Worm (Caenorhabditis elegans) whole organism, early embryonic: Measurements from ENCODE around the gene T16H12.9.

Experiments used
- B0310.2 ChIP-seq: sonication (generic microtip); optimal IDR thresholded peaks from 2 replicates; lab custom pipeline; 2016; ENCODE audit warnings: mild to moderate bottlenecking, missing genetic modification characterization, missing compliant biosample characterization
- F13C5.2 ChIP-seq: sonication (generic microtip); optimal IDR thresholded peaks from 2 replicates; lab custom pipeline; 2017; ENCODE audit warnings: mild to moderate bottlenecking, missing genetic modification characterization, inconsistent platforms, missing compliant biosample characterization
- aly-1 ChIP-seq: sonication (generic microtip); optimal IDR thresholded peaks from 2 replicates; lab custom pipeline; 2016; ENCODE audit warnings: missing genetic modification characterization, missing compliant biosample characterization
- ama-1 ChIP-seq: fragments of 150-350 bp; optimal IDR thresholded peaks from 2 replicates; lab custom pipeline; 2014
- ceh-13 ChIP-seq: fragments of 200-800 bp; sonication (Bioruptor generic); optimal IDR thresholded peaks from 2 replicates; lab custom pipeline; 2018; ENCODE audit warnings: mild to moderate bottlenecking, missing genetic modification characterization, missing compliant biosample characterization
- ceh-36 ChIP-seq: sonication (generic microtip); optimal IDR thresholded peaks from 2 replicates; lab custom pipeline; 2016; ENCODE audit warnings: missing genetic modification characterization, inconsistent platforms, missing compliant biosample characterization
- ets-7 ChIP-seq: sonication (generic microtip); optimal IDR thresholded peaks from 2 replicates; lab custom pipeline; 2016; ENCODE audit warnings: missing genotype, missing genetic modification characterization, missing compliant biosample characterization
- flt-1 ChIP-seq: fragments of 200-800 bp; sonication (Bioruptor generic); IDR thresholded peaks from 2 replicates; pipeline ENCODE4 v1.3.6; 2022; ENCODE audit warnings: missing genetic modification characterization, missing compliant biosample characterization
- hmbx-1 ChIP-seq: sonication (generic microtip); optimal IDR thresholded peaks from 2 replicates; lab custom pipeline; 2016; ENCODE audit warnings: mild to moderate bottlenecking, missing genetic modification characterization, missing compliant biosample characterization
- hmg-4 ChIP-seq: fragments of 200-800 bp; sonication (Bioruptor generic); optimal IDR thresholded peaks from 2 replicates; lab custom pipeline; 2018; ENCODE audit warnings: mild to moderate bottlenecking, missing genetic modification characterization, missing compliant biosample characterization
- hnd-1 ChIP-seq: sonication (generic microtip); optimal IDR thresholded peaks from 2 replicates; lab custom pipeline; 2016; ENCODE audit warnings: missing genetic modification characterization, missing compliant biosample characterization
- pes-1 ChIP-seq: fragments of 200-800 bp; sonication (Bioruptor generic); IDR thresholded peaks from 2 replicates; pipeline ENCODE4 v1.3.6; 2022; ENCODE audit warnings: missing genetic modification reagents, missing genetic modification characterization, missing compliant biosample characterization
- scrt-1 ChIP-seq: fragments of 200-800 bp; sonication (Bioruptor generic); IDR thresholded peaks from 2 replicates; pipeline ENCODE4 v1.3.6; 2022; ENCODE audit warnings: missing genetic modification characterization, missing compliant biosample characterization
- sea-1 ChIP-seq: fragments of 200-800 bp; sonication (Bioruptor generic); conservative IDR thresholded peaks from 2 replicates; pipeline ENCODE4 v1.3.6; 2022; ENCODE audit warnings: missing genetic modification characterization, missing compliant biosample characterization
- tbx-11 ChIP-seq: fragments of 200-800 bp; sonication (Bioruptor generic); IDR thresholded peaks from 2 replicates; pipeline ENCODE4 v1.3.6; 2022; ENCODE audit warnings: missing genetic modification characterization, missing compliant biosample characterization
- tbx-37 ChIP-seq: fragments of 200-800 bp; sonication (Bioruptor generic); conservative IDR thresholded peaks from 2 replicates; pipeline ENCODE4 v1.3.6; 2022; ENCODE audit warnings: missing genetic modification reagents, missing genetic modification characterization, missing compliant biosample characterization
- tra-4 ChIP-seq: sonication (generic microtip); optimal IDR thresholded peaks from 2 replicates; lab custom pipeline; 2017; ENCODE audit warnings: missing genetic modification characterization, missing compliant biosample characterization

T16H12.9 gene

ce11 chrIII:10096525-10096972, 12.5 kb upstream of the T16H12.9 start:
- TF ChIP-seq hmg-4 (GFP tag; lab: Kevin White, UChicago) (peak; percentile 57), pes-1 (GFP tag; lab: Robert Waterston, UW) (no peak)

ce11 chrIII:10097981-10098380, 11.1 kb upstream of the T16H12.9 start, which contains the start of gene spop-1:
Gene spop-1 (minus strand): TSS chrIII:10098081.
- TF ChIP-seq aly-1 (tag; lab: Kevin White, UChicago) (no peak), sea-1 (GFP tag; lab: Robert Waterston, UW) (no peak), tbx-11 (no peak), B0310.2 (tag; lab: Kevin White, UChicago) (no peak), scrt-1 (GFP tag; lab: Robert Waterston, UW) (no peak), hmg-4 (GFP tag; lab: Kevin White, UChicago) (no peak), hnd-1 (no peak), tbx-37 (GFP tag; lab: Robert Waterston, UW) (no peak), tra-4 (tag; lab: Kevin White, UChicago) (no peak), ama-1 (lab: Kevin White, UChicago) (no peak), hmbx-1 (tag; lab: Kevin White, UChicago) (no peak), ceh-36 (no peak), ets-7 (tag; lab: Kevin White, UChicago) (no peak), pes-1 (GFP tag; lab: Robert Waterston, UW) (no peak), F13C5.2 (no peak), flt-1 (GFP tag; lab: Robert Waterston, UW) (no peak), ceh-13 (no peak)

ce11 chrIII:10101352-10101751, 7.7 kb upstream of the T16H12.9 start, which contains the start of gene kel-10:
Gene kel-10 (minus strand): TSS chrIII:10101452.
- TF ChIP-seq hmg-4 (GFP tag; lab: Kevin White, UChicago) = no peak
- no peak for TF ChIP-seq ceh-36
- no peak for TF ChIP-seq ama-1 (lab: Kevin White, UChicago)
- TF ChIP-seq flt-1 (GFP tag; lab: Robert Waterston, UW) = no peak
- no peak for TF ChIP-seq tra-4 (tag; lab: Kevin White, UChicago)
- no peak for TF ChIP-seq pes-1 (GFP tag; lab: Robert Waterston, UW)
- TF ChIP-seq tbx-11 = no peak
- no peak for TF ChIP-seq ceh-13
- TF ChIP-seq scrt-1 (GFP tag; lab: Robert Waterston, UW) = no peak

- TF ChIP-seq scrt-1 (GFP tag; lab: Robert Waterston, UW) = no peak
- no peak for TF ChIP-seq hmg-4 (GFP tag; lab: Kevin White, UChicago)
- no peak for TF ChIP-seq hnd-1
- TF ChIP-seq ets-7 (tag; lab: Kevin White, UChicago) = no peak
- TF ChIP-seq aly-1 (tag; lab: Kevin White, UChicago) = no peak
- TF ChIP-seq flt-1 (GFP tag; lab: Robert Waterston, UW) = no peak
- no peak for TF ChIP-seq pes-1 (GFP tag; lab: Robert Waterston, UW)
- TF ChIP-seq ceh-13 = no peak
- TF ChIP-seq ceh-36 = no peak
- no peak for TF ChIP-seq ama-1 (lab: Kevin White, UChicago)
- TF ChIP-seq F13C5.2 = no peak
- TF ChIP-seq hmbx-1 (tag; lab: Kevin White, UChicago) = no peak
These were observed 2.7 kb upstream of the T16H12.9 start, which contains the start of gene srt-55 for ce11 chrIII:10106390-10106789. Gene srt-55 (minus strand): TSS chrIII:10106490.

- TF ChIP-seq hmbx-1 (tag; lab: Kevin White, UChicago) = no peak
- TF ChIP-seq B0310.2 (tag; lab: Kevin White, UChicago) = no peak
- TF ChIP-seq hmg-4 (GFP tag; lab: Kevin White, UChicago) = no peak
- no peak for TF ChIP-seq tra-4 (tag; lab: Kevin White, UChicago)
- no peak for TF ChIP-seq aly-1 (tag; lab: Kevin White, UChicago)
- no peak for TF ChIP-seq ets-7 (tag; lab: Kevin White, UChicago)
- no peak for TF ChIP-seq ceh-36
- no peak for TF ChIP-seq scrt-1 (GFP tag; lab: Robert Waterston, UW)
- no peak for TF ChIP-seq hnd-1
- TF ChIP-seq sea-1 (GFP tag; lab: Robert Waterston, UW) = no peak
- no peak for TF ChIP-seq tbx-37 (GFP tag; lab: Robert Waterston, UW)
- no peak for TF ChIP-seq flt-1 (GFP tag; lab: Robert Waterston, UW)
- no peak for TF ChIP-seq ama-1 (lab: Kevin White, UChicago)
- TF ChIP-seq pes-1 (GFP tag; lab: Robert Waterston, UW) = no peak
- TF ChIP-seq ceh-13 = no peak
- no peak for TF ChIP-seq F13C5.2
These were observed 3.9 kb downstream of the T16H12.9 start, which contains the start of gene vps-29 for ce11 chrIII:10112958-10113357. Gene vps-29 (minus strand): TSS chrIII:10113058.

- TF ChIP-seq scrt-1 (GFP tag; lab: Robert Waterston, UW) = no peak
- no peak for TF ChIP-seq tbx-37 (GFP tag; lab: Robert Waterston, UW)
- no peak for TF ChIP-seq ets-7 (tag; lab: Kevin White, UChicago)
- no peak for TF ChIP-seq ceh-36
- TF ChIP-seq B0310.2 (tag; lab: Kevin White, UChicago) = no peak
- TF ChIP-seq ama-1 (lab: Kevin White, UChicago) = no peak
- TF ChIP-seq hnd-1 = no peak
- no peak for TF ChIP-seq pes-1 (GFP tag; lab: Robert Waterston, UW)
- no peak for TF ChIP-seq hmg-4 (GFP tag; lab: Kevin White, UChicago)
- TF ChIP-seq hmbx-1 (tag; lab: Kevin White, UChicago) = no peak
- no peak for TF ChIP-seq ceh-13
- no peak for TF ChIP-seq flt-1 (GFP tag; lab: Robert Waterston, UW)
- no peak for TF ChIP-seq tbx-11
- TF ChIP-seq F13C5.2 = no peak
- TF ChIP-seq sea-1 (GFP tag; lab: Robert Waterston, UW) = no peak
- TF ChIP-seq aly-1 (tag; lab: Kevin White, UChicago) = no peak
These were observed 5.6 kb downstream of the T16H12.9 start, which contains the start of the genes ZK1128.1 and mett-10 for ce11 chrIII:10114662-10115061. Gene ZK1128.1 (minus strand): TSS chrIII:10114760. Gene mett-10 (plus strand): TSS chrIII:10115036.

ce11 chrIII:10118818-10119217, 9.7 kb downstream of the T16H12.9 start, which contains the start of gene ZK1128.3:
Gene ZK1128.3 (minus strand): TSS chrIII:10118918.
- TF ChIP-seq flt-1 (GFP tag; lab: Robert Waterston, UW) = no peak
- no peak for TF ChIP-seq B0310.2 (tag; lab: Kevin White, UChicago)
- no peak for TF ChIP-seq pes-1 (GFP tag; lab: Robert Waterston, UW)
- no peak for TF ChIP-seq scrt-1 (GFP tag; lab: Robert Waterston, UW)
- TF ChIP-seq tbx-11 = no peak
- no peak for TF ChIP-seq ceh-13
- no peak for TF ChIP-seq F13C5.2
- TF ChIP-seq ets-7 (tag; lab: Kevin White, UChicago) = no peak
